Worm (Caenorhabditis elegans) whole organism, L4 larva: ENCODE results near the gene sre-36.

Experiments used
- F26F4.8 ChIP-seq: fragments of 200-800 bp; sonication (Bioruptor generic); conservative IDR thresholded peaks from 2 replicates; pipeline ENCODE4 v1.3.6; 2022; ENCODE audit warnings: missing genetic modification characterization, missing compliant biosample characterization
- F37D6.2 ChIP-seq: sonication (generic microtip); optimal IDR thresholded peaks from 2 replicates; lab custom pipeline; 2016; ENCODE audit warnings: mild to moderate bottlenecking, missing genetic modification characterization, missing compliant biosample characterization
- F44E2.7 ChIP-seq: fragments of 200-800 bp; sonication (Bioruptor generic); IDR thresholded peaks from 2 replicates; pipeline ENCODE4 v2.1.2; 2022; ENCODE audit warnings: missing genetic modification characterization, missing compliant biosample characterization
- R02D3.7 ChIP-seq: fragments of 150-350 bp; sonication (generic microtip); optimal IDR thresholded peaks from 3 replicates; lab custom pipeline; 2014; ENCODE audit warnings: missing biosample characterization, missing genetic modification characterization
- T20F7.1 ChIP-seq: fragments of 200-800 bp; sonication (Bioruptor generic); optimal IDR thresholded peaks from 2 replicates; lab custom pipeline; 2018; ENCODE audit warnings: mild to moderate bottlenecking, missing genetic modification characterization, missing compliant biosample characterization
- Y5F2A.4 ChIP-seq: fragments of 200-800 bp; sonication (Bioruptor generic); optimal IDR thresholded peaks from 2 replicates; lab custom pipeline; 2018; ENCODE audit warnings: mild to moderate bottlenecking, missing genetic modification characterization, missing compliant biosample characterization
- ZK546.5 ChIP-seq, 2 experiments: sonication (generic microtip); optimal IDR thresholded peaks; 2 replicates each; lab custom pipeline; 2017; ENCODE audit warnings: missing biosample characterization in 2 of 2, missing genetic modification characterization in 2 of 2
- aha-1 ChIP-seq: fragments of 150-350 bp; peaks from one replicate; lab custom pipeline; 2014; ENCODE audit warnings: missing biosample characterization, missing genetic modification characterization
- attf-4 ChIP-seq: sonication (generic microtip); optimal IDR thresholded peaks from 3 replicates; lab custom pipeline; 2017; ENCODE audit warnings: missing biosample characterization, missing genetic modification characterization
- ceh-20 ChIP-seq: fragments of 200-800 bp; sonication (Bioruptor generic); IDR thresholded peaks from 2 replicates; pipeline ENCODE4 v1.3.6; 2022; ENCODE audit warnings: missing genetic modification reagents, missing genetic modification characterization, missing compliant biosample characterization
- ceh-28 ChIP-seq: fragments of 150-350 bp; optimal IDR thresholded peaks from 2 replicates; lab custom pipeline; 2014; ENCODE audit warnings: missing biosample characterization, missing genetic modification reagents, missing genetic modification characterization
- ceh-32 ChIP-seq: sonication (generic microtip); optimal IDR thresholded peaks from 2 replicates; lab custom pipeline; 2016; ENCODE audit warnings: mild to moderate bottlenecking, missing genetic modification characterization, missing compliant biosample characterization; ENCODE audit not compliant: poor library complexity
- ceh-44 ChIP-seq: fragments of 200-800 bp; sonication (Bioruptor generic); IDR thresholded peaks from 2 replicates; pipeline ENCODE4 v1.3.6; 2022; ENCODE audit warnings: missing genetic modification reagents, missing genetic modification characterization, missing compliant biosample characterization
- ceh-62 ChIP-seq: sonication (generic microtip); optimal IDR thresholded peaks from 2 replicates; lab custom pipeline; 2017; ENCODE audit warnings: missing biosample characterization, missing genetic modification characterization
- ceh-82 ChIP-seq: sonication (generic microtip); optimal IDR thresholded peaks from 2 replicates; lab custom pipeline; 2017; ENCODE audit warnings: missing biosample characterization, missing genetic modification characterization
- daf-8 ChIP-seq: fragments of 200-800 bp; sonication (Bioruptor generic); IDR thresholded peaks from 2 replicates; pipeline ENCODE4 v1.3.6; 2022; ENCODE audit warnings: missing genetic modification characterization, missing compliant biosample characterization
- dmd-8 ChIP-seq: fragments of 200-800 bp; sonication (Bioruptor generic); IDR thresholded peaks from 2 replicates; pipeline ENCODE4 v1.3.6; 2022; ENCODE audit warnings: missing genetic modification characterization, missing compliant biosample characterization
- dmd-9 ChIP-seq: fragments of 200-800 bp; sonication (Bioruptor generic); IDR thresholded peaks from 2 replicates; pipeline ENCODE4 v1.3.6; 2022; ENCODE audit warnings: missing genetic modification reagents, missing genetic modification characterization, missing compliant biosample characterization
- duxl-1 ChIP-seq: sonication (generic microtip); optimal IDR thresholded peaks from 2 replicates; lab custom pipeline; 2016; ENCODE audit warnings: mild to moderate bottlenecking, missing genetic modification characterization, moderate library complexity, missing compliant biosample characterization; ENCODE audit not compliant: poor library complexity
- egl-43 ChIP-seq: fragments of 200-800 bp; sonication (Bioruptor generic); IDR thresholded peaks from 2 replicates; pipeline ENCODE4 v1.3.6; 2022; ENCODE audit warnings: missing genetic modification reagents, missing genetic modification characterization, missing compliant biosample characterization
- fos-1 ChIP-seq: fragments of 150-350 bp; optimal IDR thresholded peaks from 2 replicates; lab custom pipeline; 2014; ENCODE audit warnings: missing biosample characterization, missing genetic modification characterization
- gei-8 ChIP-seq: fragments of 200-800 bp; sonication (Bioruptor generic); optimal IDR thresholded peaks from 2 replicates; lab custom pipeline; 2018; ENCODE audit warnings: mild to moderate bottlenecking, missing genetic modification characterization, missing compliant biosample characterization
- hif-1 ChIP-seq, 2 experiments: sonication (generic microtip); optimal IDR thresholded peaks; 2 replicates each; lab custom pipeline; 2016 to 2017; ENCODE audit warnings: missing compliant biosample characterization in 2 of 2, missing genetic modification characterization in 2 of 2, missing genetic modification reagents in 2 of 2, missing genotype in 2 of 2, mild to moderate bottlenecking in 1 of 2
- hlh-11 ChIP-seq: fragments of 200-800 bp; sonication (Bioruptor generic); optimal IDR thresholded peaks from 2 replicates; lab custom pipeline; 2018; ENCODE audit warnings: mild to moderate bottlenecking, missing genetic modification characterization, missing compliant biosample characterization
- hlh-30 ChIP-seq: sonication (generic microtip); optimal IDR thresholded peaks from 2 replicates; lab custom pipeline; 2017; ENCODE audit warnings: antibody characterized with exemption, mild to moderate bottlenecking, missing genetic modification characterization, missing compliant biosample characterization; ENCODE audit not compliant: insufficient read depth
- lin-13 ChIP-seq: fragments of 150-350 bp; optimal IDR thresholded peaks from 2 replicates; lab custom pipeline; 2014; ENCODE audit warnings: missing biosample characterization, missing genetic modification reagents, missing genetic modification characterization
- lin-15B ChIP-seq: fragments of 150-350 bp; sonication (generic microtip); optimal IDR thresholded peaks from 3 replicates; lab custom pipeline; 2014; ENCODE audit warnings: missing biosample characterization, missing genetic modification characterization
- lin-39 ChIP-seq: fragments of 150-350 bp; optimal IDR thresholded peaks from 2 replicates; lab custom pipeline; 2014; ENCODE audit warnings: missing biosample characterization, missing genetic modification reagents, missing genetic modification characterization
- lsy-2 ChIP-seq, 2 experiments: fragments of 150-350 bp in 1 of 2; sonication (generic microtip) in 1 of 2; optimal IDR thresholded peaks; 2 replicates each; lab custom pipeline; 2014 to 2017; ENCODE audit warnings: missing biosample characterization in 2 of 2, missing genetic modification characterization in 2 of 2
- madf-5 ChIP-seq, 2 experiments: fragments of 200-800 bp; sonication (Bioruptor generic); IDR thresholded peaks; 2 replicates each; pipeline ENCODE4 v1.3.6; 2022; ENCODE audit warnings: missing compliant biosample characterization in 2 of 2, missing genetic modification characterization in 2 of 2
- madf-9 ChIP-seq: fragments of 200-800 bp; sonication (Bioruptor generic); conservative IDR thresholded peaks from 2 replicates; pipeline ENCODE4 v1.3.6; 2022; ENCODE audit warnings: missing genetic modification reagents, missing genetic modification characterization, missing compliant biosample characterization
- mep-1 ChIP-seq: fragments of 150-350 bp; sonication (generic microtip); optimal IDR thresholded peaks from 3 replicates; lab custom pipeline; 2014; ENCODE audit warnings: missing biosample characterization, missing genetic modification characterization
- mes-2 ChIP-seq: sonication (generic microtip); optimal IDR thresholded peaks from 2 replicates; lab custom pipeline; 2016; ENCODE audit warnings: missing genotype, mild to moderate bottlenecking, missing genetic modification characterization, missing compliant biosample characterization; ENCODE audit not compliant: poor library complexity, severe bottlenecking
- nhr-10 ChIP-seq: fragments of 150-350 bp; optimal IDR thresholded peaks from 2 replicates; lab custom pipeline; 2014; ENCODE audit warnings: missing biosample characterization, missing genetic modification characterization
- nhr-42 ChIP-seq: fragments of 200-800 bp; sonication (Bioruptor generic); IDR thresholded peaks from 2 replicates; pipeline ENCODE4 v1.3.6; 2022; ENCODE audit warnings: missing genetic modification characterization, missing compliant biosample characterization
- nhr-48 ChIP-seq: sonication (generic microtip); optimal IDR thresholded peaks from 2 replicates; lab custom pipeline; 2016; ENCODE audit warnings: mild to moderate bottlenecking, missing genetic modification characterization, missing compliant biosample characterization
- nhr-76 ChIP-seq: fragments of 150-350 bp; optimal IDR thresholded peaks from 2 replicates; lab custom pipeline; 2014; ENCODE audit warnings: missing biosample characterization, missing genetic modification characterization
- php-3 ChIP-seq: fragments of 200-800 bp; sonication (Bioruptor generic); IDR thresholded peaks from 2 replicates; pipeline ENCODE4 v1.3.6; 2022; ENCODE audit warnings: missing genetic modification reagents, missing genetic modification characterization, missing compliant biosample characterization
- pqm-1 ChIP-seq: sonication (generic microtip); optimal IDR thresholded peaks from 2 replicates; lab custom pipeline; 2017; ENCODE audit warnings: missing biosample characterization, missing genetic modification characterization
- sdz-12 ChIP-seq: fragments of 200-800 bp; sonication (Bioruptor generic); optimal IDR thresholded peaks from 2 replicates; lab custom pipeline; 2018; ENCODE audit warnings: mild to moderate bottlenecking, missing genetic modification characterization, missing compliant biosample characterization
- set-16 ChIP-seq: fragments of 200-800 bp; sonication (Bioruptor generic); IDR thresholded peaks from 2 replicates; pipeline ENCODE4 v1.3.6; 2022; ENCODE audit warnings: missing genetic modification reagents, missing genetic modification characterization, missing compliant biosample characterization
- snpc-1.2 ChIP-seq: fragments of 200-800 bp; sonication (Bioruptor generic); IDR thresholded peaks from 2 replicates; pipeline ENCODE4 v1.3.6; 2022; ENCODE audit warnings: missing genetic modification reagents, missing genetic modification characterization, missing compliant biosample characterization
- snpc-4 ChIP-seq: fragments of 150-350 bp; optimal IDR thresholded peaks from 2 replicates; lab custom pipeline; 2014; ENCODE audit warnings: missing biosample characterization, missing genetic modification characterization
- spr-1 ChIP-seq: sonication (generic microtip); optimal IDR thresholded peaks from 2 replicates; lab custom pipeline; 2016; ENCODE audit warnings: mild to moderate bottlenecking, missing genetic modification characterization, missing compliant biosample characterization
- tag-97 ChIP-seq: fragments of 200-800 bp; sonication (Bioruptor generic); IDR thresholded peaks from 2 replicates; pipeline ENCODE4 v1.3.6; 2022; ENCODE audit warnings: missing genetic modification characterization, missing compliant biosample characterization
- unc-62 ChIP-seq, 3 experiments: fragments of 150-350 bp in 1 of 3; sonication (generic microtip); optimal IDR thresholded peaks in 2 of 3; peaks in 1 of 3; 1 replicate in 1 of 3; 2 replicates in 2 of 3; lab custom pipeline; 2014 to 2017; ENCODE audit warnings: missing biosample characterization in 3 of 3, missing genetic modification characterization in 3 of 3, missing genetic modification reagents in 3 of 3, missing genotype in 1 of 3
- vab-7 ChIP-seq: fragments of 200-800 bp; sonication (Bioruptor generic); IDR thresholded peaks from 2 replicates; pipeline ENCODE4 v1.3.6; 2022; ENCODE audit warnings: missing genetic modification reagents, missing genetic modification characterization, missing compliant biosample characterization
- zfp-2 ChIP-seq: sonication (generic microtip); optimal IDR thresholded peaks from 2 replicates; lab custom pipeline; 2016; ENCODE audit warnings: mild to moderate bottlenecking, missing genetic modification characterization, missing compliant biosample characterization
- zfp-3 ChIP-seq: fragments of 200-800 bp; sonication (Bioruptor generic); conservative IDR thresholded peaks from 2 replicates; pipeline ENCODE4 v1.3.6; 2022; ENCODE audit warnings: missing genetic modification reagents, missing genetic modification characterization, missing compliant biosample characterization
- ztf-11 ChIP-seq: fragments of 150-350 bp; optimal IDR thresholded peaks from 2 replicates; lab custom pipeline; 2014; ENCODE audit warnings: missing biosample characterization, missing genetic modification characterization
- ztf-7 ChIP-seq: fragments of 150-350 bp; optimal IDR thresholded peaks from 2 replicates; lab custom pipeline; 2014; ENCODE audit warnings: missing biosample characterization, missing genetic modification characterization

Gene sre-36

DNA sequence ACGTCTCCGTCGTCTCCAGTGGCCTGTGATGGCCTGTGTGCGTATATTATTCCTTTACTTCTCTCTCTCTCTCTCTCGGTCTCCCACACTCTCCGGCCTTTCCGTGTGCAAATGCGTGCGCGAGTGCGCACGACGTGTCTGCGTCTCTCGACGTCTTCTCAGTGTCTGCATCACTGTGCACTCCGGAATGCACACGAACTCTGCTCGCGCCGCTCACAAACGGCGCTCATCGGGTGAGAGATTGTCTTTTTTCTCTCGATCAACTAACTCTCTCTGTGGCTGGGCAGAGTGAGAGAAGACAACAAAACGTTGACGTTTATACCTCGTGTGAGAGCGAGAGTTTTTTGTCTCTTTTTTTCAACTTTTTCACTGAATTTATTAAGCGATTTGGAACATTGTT, 43.5 kb upstream of the sre-36 start (continued):
- 0 out of 2 replicates have a peak, but pooled peaks have one; percentile 54 for TF ChIP-seq dmd-8
- TF ChIP-seq mes-2 = peak; percentile 78
- TF ChIP-seq duxl-1 (tag; lab: Kevin White, UChicago) = peak; percentile 81
- TF ChIP-seq lsy-2 (tag; optimal IDR thresholded peaks at IDR 0.05; lab: Kevin White, UChicago) = peak; percentile 64 to 85
- peak; percentile 73 for TF ChIP-seq madf-9
- peak; percentile 74 for TF ChIP-seq dmd-9
- TF ChIP-seq nhr-76 = no peak
- TF ChIP-seq zfp-2 (tag; lab: Kevin White, UChicago) = peak; percentile 8
- TF ChIP-seq gei-8 = peak; percentile 48
- TF ChIP-seq nhr-42 (GFP tag; lab: Robert Waterston, UW) = peak; percentile 57; the same call in 1 of the 2 replicates
- TF ChIP-seq vab-7 = peak; percentile 70
- TF ChIP-seq nhr-48 (tag; lab: Kevin White, UChicago) = peak; percentile 92
- TF ChIP-seq Y5F2A.4 = no peak
- TF ChIP-seq madf-5 (GFP tag; IDR thresholded peaks at IDR 0.05; lab: Robert Waterston, UW) = no peak
- TF ChIP-seq egl-43 = peak; percentile 88
- peak; percentile 94 for TF ChIP-seq hlh-30 (tag; lab: Kevin White, UChicago)
- no peak for TF ChIP-seq attf-4 (tag; lab: Kevin White, UChicago)
- peak in 1 of 2 experiments; percentile 80 for TF ChIP-seq hif-1 (tag; optimal IDR thresholded peaks at IDR 0.05; lab: Kevin White, UChicago)
- TF ChIP-seq lin-13 (GFP tag; lab: Kevin White, UChicago) = peak; percentile 6
- TF ChIP-seq spr-1 (tag; lab: Kevin White, UChicago) = peak; percentile 74
- TF ChIP-seq R02D3.7 (tag; lab: Kevin White, UChicago) = no peak
- TF ChIP-seq lin-15B (tag; lab: Kevin White, UChicago) = no peak
- no peak for TF ChIP-seq snpc-1.2 (GFP tag; lab: Robert Waterston, UW)
- TF ChIP-seq sdz-12 (GFP tag; lab: Kevin White, UChicago) = peak; percentile 47
- no peak for TF ChIP-seq ZK546.5 (tag; optimal IDR thresholded peaks at IDR 0.05; lab: Kevin White, UChicago)
- TF ChIP-seq daf-8 (GFP tag; lab: Robert Waterston, UW) = no peak
- TF ChIP-seq T20F7.1 = no peak
- peak in 1 of 2 experiments; percentile 97 for TF ChIP-seq unc-62 (GFP tag; optimal IDR thresholded peaks at IDR 0.05 in 1 of 2; lab: Kevin White, UChicago)
- no peak for TF ChIP-seq unc-62 (tag; optimal IDR thresholded peaks at IDR 0.05; lab: Kevin White, UChicago)
- TF ChIP-seq hlh-11 (tag; lab: Kevin White, UChicago) = peak; percentile 97
- peak; percentile 99 for TF ChIP-seq aha-1
- peak; percentile 89 for TF ChIP-seq php-3 (GFP tag; lab: Robert Waterston, UW)
- TF ChIP-seq ceh-20 = peak; percentile 83
- TF ChIP-seq ceh-28 (tag; lab: Kevin White, UChicago) = no peak
- no peak for TF ChIP-seq F44E2.7
- no peak for TF ChIP-seq lin-39 (tag; lab: Kevin White, UChicago)
- peak; percentile 55 for TF ChIP-seq ztf-7
- no peak for TF ChIP-seq ceh-62 (tag; lab: Kevin White, UChicago)
- no peak for TF ChIP-seq ceh-44
- peak; percentile 64 for TF ChIP-seq F37D6.2
- TF ChIP-seq zfp-3 (GFP tag; lab: Robert Waterston, UW) = no peak; the same call in 1 of the 2 replicates
- peak; percentile 84 for TF ChIP-seq nhr-10 (tag; lab: Kevin White, UChicago)
- no peak for TF ChIP-seq fos-1
- no peak for TF ChIP-seq ceh-82
- peak; percentile 92 for TF ChIP-seq set-16 (GFP tag; lab: Robert Waterston, UW)
- no peak for TF ChIP-seq F26F4.8 (GFP tag; lab: Robert Waterston, UW)
- no peak for TF ChIP-seq ztf-11 (tag; lab: Kevin White, UChicago)
- no peak for TF ChIP-seq snpc-4 (tag; lab: Kevin White, UChicago)
- no peak for TF ChIP-seq tag-97
- TF ChIP-seq pqm-1 (tag; lab: Kevin White, UChicago) = no peak
- peak; percentile 93 for TF ChIP-seq mep-1 (tag; lab: Kevin White, UChicago)
- no peak for TF ChIP-seq ceh-32 (tag; lab: Kevin White, UChicago)
